Fruit fly (Drosophila melanogaster) whole organism, embryonic: ENCODE data around the gene term.

Experiments
- Awh ChIP-seq: fragments of 200-800 bp; sonication (Bioruptor generic); IDR thresholded peaks from 2 replicates; pipeline ENCODE4, ENCODE4 v1.3.6; 2022; ENCODE audit warnings: missing biosample characterization, missing genetic modification characterization
- CG10321 ChIP-seq: fragments of 200-800 bp; sonication (Bioruptor generic); IDR thresholded peaks from 2 replicates; pipeline ENCODE4 v1.3.6; 2022; ENCODE audit warnings: missing biosample characterization, missing genetic modification characterization
- CG12659 ChIP-seq: fragments of 200-800 bp; sonication (Bioruptor generic); optimal IDR thresholded peaks from 3 replicates; lab custom pipeline; 2017; ENCODE audit warnings: mild to moderate bottlenecking, missing biosample characterization, missing genetic modification reagents, missing genetic modification characterization
- CG13424 ChIP-seq: fragments of 200-800 bp; sonication (Bioruptor generic); optimal IDR thresholded peaks from 2 replicates; lab custom pipeline; 2019; ENCODE audit warnings: missing biosample characterization, mild to moderate bottlenecking, missing genetic modification characterization, moderate library complexity
- CG14441 ChIP-seq: fragments of 200-800 bp; sonication (Bioruptor generic); IDR thresholded peaks from 2 replicates; pipeline ENCODE4 v1.3.6; 2022; ENCODE audit warnings: missing biosample characterization, missing genetic modification characterization
- CG15073 ChIP-seq: fragments of 200-800 bp; sonication (Bioruptor generic); optimal IDR thresholded peaks from 2 replicates; lab custom pipeline; 2016; ENCODE audit warnings: missing biosample characterization, missing genetic modification characterization
- CG15601 ChIP-seq: fragments of 200-800 bp; sonication (Bioruptor generic); optimal IDR thresholded peaks from 3 replicates; lab custom pipeline; 2019; ENCODE audit warnings: missing biosample characterization, mild to moderate bottlenecking, missing genetic modification characterization, moderate library complexity
- CG17612 ChIP-seq: fragments of 200-800 bp; sonication (Bioruptor generic); IDR thresholded peaks from 2 replicates; pipeline ENCODE4 v1.3.6; 2022; ENCODE audit warnings: missing biosample characterization, missing genetic modification characterization
- CG17912 ChIP-seq: fragments of 200-800 bp; sonication (Bioruptor generic); optimal IDR thresholded peaks from 2 replicates; lab custom pipeline; 2018; ENCODE audit warnings: missing biosample characterization, mild to moderate bottlenecking, missing genetic modification characterization
- CG1792 ChIP-seq: fragments of 200-800 bp; sonication (Bioruptor generic); optimal IDR thresholded peaks from 2 replicates; lab custom pipeline; 2016; ENCODE audit warnings: missing biosample characterization, missing genetic modification characterization
- CG18599 ChIP-seq: fragments of 200-800 bp; sonication (Bioruptor generic); optimal IDR thresholded peaks from 3 replicates; lab custom pipeline; 2017; ENCODE audit warnings: missing biosample characterization, missing genetic modification characterization, mild to moderate bottlenecking, moderate library complexity, missing genetic modification reagents
- CG18764 ChIP-seq: fragments of 200-800 bp; sonication (Bioruptor generic); optimal IDR thresholded peaks from 3 replicates; lab custom pipeline; 2016; ENCODE audit warnings: missing biosample characterization, missing genetic modification characterization
- CG30403 ChIP-seq: fragments of 200-800 bp; sonication (Bioruptor generic); optimal IDR thresholded peaks from 3 replicates; lab custom pipeline; 2016; ENCODE audit warnings: missing biosample characterization, missing genetic modification characterization
- CG32532 ChIP-seq: fragments of 200-800 bp; sonication (Bioruptor generic); IDR thresholded peaks from 2 replicates; pipeline ENCODE4 v1.3.6; 2022; ENCODE audit warnings: missing biosample characterization, missing genetic modification characterization
- CG4328 ChIP-seq: fragments of 200-800 bp; sonication (Bioruptor generic); optimal IDR thresholded peaks from 3 replicates; lab custom pipeline; 2017; ENCODE audit warnings: missing biosample characterization, missing genetic modification reagents, missing genetic modification characterization
- CG5180 ChIP-seq: fragments of 200-800 bp; sonication (Bioruptor generic); optimal IDR thresholded peaks from 3 replicates; lab custom pipeline; 2017; ENCODE audit warnings: missing biosample characterization, missing genetic modification characterization, mild to moderate bottlenecking, moderate library complexity, missing genetic modification reagents
- CG6791 ChIP-seq: fragments of 200-800 bp; sonication (Bioruptor generic); IDR thresholded peaks from 3 replicates; pipeline ENCODE4 v1.3.6; 2022; ENCODE audit warnings: missing biosample characterization, missing genetic modification characterization; ENCODE audit not compliant: partially characterized antibody
- CG6813 ChIP-seq: fragments of 200-800 bp; sonication (Bioruptor generic); optimal IDR thresholded peaks from 2 replicates; lab custom pipeline; 2017; ENCODE audit warnings: missing biosample characterization, missing genetic modification characterization, mild to moderate bottlenecking, moderate library complexity, missing genetic modification reagents
- CG7745 ChIP-seq: fragments of 200-800 bp; sonication (Bioruptor generic); optimal IDR thresholded peaks from 2 replicates; lab custom pipeline; 2018; ENCODE audit warnings: missing biosample characterization, mild to moderate bottlenecking, missing genetic modification characterization, moderate library complexity
- CG7987 ChIP-seq: fragments of 200-800 bp; sonication (Bioruptor generic); optimal IDR thresholded peaks from 2 replicates; lab custom pipeline; 2018; ENCODE audit warnings: missing biosample characterization, mild to moderate bottlenecking, missing genetic modification characterization, moderate library complexity
- CG9817 ChIP-seq: fragments of 200-800 bp; sonication (Bioruptor generic); optimal IDR thresholded peaks from 2 replicates; lab custom pipeline; 2018; ENCODE audit warnings: missing biosample characterization, mild to moderate bottlenecking, missing genetic modification characterization, moderate library complexity
- Drgx ChIP-seq: fragments of 200-800 bp; sonication (Bioruptor generic); IDR thresholded peaks from 2 replicates; pipeline ENCODE4 v1.3.6; 2022; ENCODE audit warnings: missing biosample characterization, missing genetic modification characterization
- Fer1 ChIP-seq: fragments of 200-800 bp; sonication (Bioruptor generic); optimal IDR thresholded peaks from 2 replicates; lab custom pipeline; 2017; ENCODE audit warnings: missing biosample characterization, mild to moderate bottlenecking, missing genetic modification characterization
- H15 ChIP-seq: fragments of 200-800 bp; sonication (Bioruptor generic); IDR thresholded peaks from 3 replicates; pipeline ENCODE4 v1.3.6; 2022; ENCODE audit warnings: missing biosample characterization, missing genetic modification characterization
- Hey ChIP-seq: fragments of 200-800 bp; sonication (Bioruptor generic); optimal IDR thresholded peaks from 3 replicates; lab custom pipeline; 2018; ENCODE audit warnings: missing biosample characterization, mild to moderate bottlenecking, missing genetic modification characterization
- Mad ChIP-seq: fragments of 200-800 bp; sonication (Bioruptor generic); optimal IDR thresholded peaks from 2 replicates; lab custom pipeline; 2016; ENCODE audit warnings: missing biosample characterization, missing genetic modification characterization
- Mes4 ChIP-seq: fragments of 200-800 bp; sonication (Bioruptor generic); optimal IDR thresholded peaks from 2 replicates; lab custom pipeline; 2016; ENCODE audit warnings: missing biosample characterization, missing genetic modification characterization
- Neu2 ChIP-seq: fragments of 200-800 bp; sonication (Bioruptor generic); optimal IDR thresholded peaks from 3 replicates; lab custom pipeline; 2016; ENCODE audit warnings: missing biosample characterization, missing genetic modification characterization, borderline replicate concordance
- Nf-YA ChIP-seq: fragments of 200-800 bp; sonication (Bioruptor generic); IDR thresholded peaks from 2 replicates; pipeline ENCODE4 v1.3.6; 2022; ENCODE audit warnings: missing biosample characterization, missing genetic modification characterization
- Oli ChIP-seq: fragments of 200-800 bp; sonication (Bioruptor generic); optimal IDR thresholded peaks from 2 replicates; lab custom pipeline; 2018; ENCODE audit warnings: missing biosample characterization, mild to moderate bottlenecking, missing genetic modification characterization, moderate library complexity
- Sin3A ChIP-seq: fragments of >200 bp; optimal IDR thresholded peaks from 2 replicates; lab custom pipeline; 2018
- Six4 ChIP-seq: fragments of 200-800 bp; sonication (Bioruptor generic); optimal IDR thresholded peaks from 2 replicates; lab custom pipeline; 2016; ENCODE audit warnings: missing biosample characterization, missing genetic modification characterization
- Sry-β ChIP-seq: fragments of 200-800 bp; sonication (Bioruptor generic); optimal IDR thresholded peaks from 2 replicates; lab custom pipeline; 2018; ENCODE audit warnings: missing biosample characterization, mild to moderate bottlenecking, missing genetic modification characterization, moderate library complexity
- Taf1 ChIP-seq: fragments of 200-800 bp; sonication (Bioruptor generic); IDR thresholded peaks from 2 replicates; pipeline ENCODE4 v1.3.6; 2022; ENCODE audit warnings: missing biosample characterization, missing genetic modification characterization
- Tbp ChIP-seq: fragments of >200 bp; optimal IDR thresholded peaks from 2 replicates; lab custom pipeline; 2018; ENCODE audit warnings: missing biosample characterization, missing genetic modification characterization
- ab ChIP-seq: fragments of 200-800 bp; sonication (Bioruptor generic); optimal IDR thresholded peaks from 2 replicates; lab custom pipeline; 2016; ENCODE audit warnings: missing biosample characterization, missing genetic modification characterization
- al ChIP-seq: fragments of 200-800 bp; sonication (Bioruptor generic); IDR thresholded peaks from 2 replicates; pipeline ENCODE4 v1.3.6; 2022; ENCODE audit warnings: missing biosample characterization, missing genetic modification characterization
- da ChIP-seq: fragments of 200-800 bp; sonication (Bioruptor generic); optimal IDR thresholded peaks from 2 replicates; lab custom pipeline; 2016; ENCODE audit warnings: missing biosample characterization, missing genetic modification characterization
- dmrt99B ChIP-seq: fragments of 200-800 bp; sonication (Bioruptor generic); optimal IDR thresholded peaks from 2 replicates; lab custom pipeline; 2018; ENCODE audit warnings: missing biosample characterization, mild to moderate bottlenecking, missing genetic modification characterization, moderate library complexity
- fru ChIP-seq: fragments of >200 bp; optimal IDR thresholded peaks from 2 replicates; lab custom pipeline; 2017
- gcm2 ChIP-seq: fragments of 200-800 bp; sonication (Bioruptor generic); optimal IDR thresholded peaks from 2 replicates; lab custom pipeline; 2016; ENCODE audit warnings: missing biosample characterization, missing genetic modification characterization
- gfzf ChIP-seq: fragments of 200-800 bp; sonication (Bioruptor generic); optimal IDR thresholded peaks from 2 replicates; lab custom pipeline; 2016; ENCODE audit warnings: missing biosample characterization, mild to moderate bottlenecking, missing genetic modification characterization, moderate library complexity
- hth ChIP-seq: fragments of >200 bp; optimal IDR thresholded peaks from 2 replicates; lab custom pipeline; 2017; ENCODE audit warnings: inconsistent platforms
- phol ChIP-seq: fragments of 200-800 bp; sonication (Bioruptor generic); optimal IDR thresholded peaks from 3 replicates; lab custom pipeline; 2018; ENCODE audit warnings: missing biosample characterization, mild to moderate bottlenecking, missing genetic modification characterization, moderate library complexity
- scrt ChIP-seq: fragments of 200-800 bp; sonication (Bioruptor generic); optimal IDR thresholded peaks from 2 replicates; lab custom pipeline; 2018; ENCODE audit warnings: missing biosample characterization, mild to moderate bottlenecking, missing genetic modification characterization, moderate library complexity
- sima ChIP-seq: fragments of 200-800 bp; sonication (Bioruptor generic); optimal IDR thresholded peaks from 2 replicates; lab custom pipeline; 2016; ENCODE audit warnings: missing biosample characterization, missing genetic modification characterization
- unpg ChIP-seq: fragments of 200-800 bp; sonication (Bioruptor generic); optimal IDR thresholded peaks from 3 replicates; lab custom pipeline; 2018; ENCODE audit warnings: missing biosample characterization, mild to moderate bottlenecking, missing genetic modification characterization, moderate library complexity
- vnd ChIP-seq: fragments of 200-800 bp; sonication (Bioruptor generic); IDR thresholded peaks from 3 replicates; pipeline ENCODE4 v1.3.6; 2022; ENCODE audit warnings: missing biosample characterization, missing genetic modification characterization; ENCODE audit not compliant: partially characterized antibody
- zfh2 ChIP-seq: fragments of 200-800 bp; sonication (Bioruptor generic); optimal IDR thresholded peaks from 2 replicates; lab custom pipeline; 2016; ENCODE audit warnings: missing biosample characterization, missing genetic modification characterization

Gene term

dm6 chr3L:18640584-18641527 lies 47.3 kb upstream of the term start (continued):
- TF ChIP-seq Oli (tag; lab: Kevin White, UChicago) (peak; percentile 87), scrt (GFP tag; lab: Kevin White, UChicago) (peak; percentile 82), H15 (peak; percentile 97), CG6791 (GFP tag; lab: Robert Waterston, UW) (no peak), CG17912 (GFP tag; lab: Kevin White, UChicago) (peak; percentile 67), fru (no peak), CG7987 (GFP tag; lab: Kevin White, UChicago) (peak; percentile 65), Nf-YA (GFP tag; lab: Robert Waterston, UW) (peak; percentile 97), da (GFP tag; lab: Kevin White, UChicago) (peak; percentile 79), CG17612 (GFP tag; lab: Robert Waterston, UW) (peak; percentile 95), CG18764 (peak; percentile 78), CG15601 (tag; lab: Kevin White, UChicago) (peak; percentile 67), CG32532 (GFP tag; lab: Robert Waterston, UW) (peak; percentile 99), Taf1 (GFP tag; lab: Robert Waterston, UW) (peak; percentile 99), Six4 (GFP tag; lab: Kevin White, UChicago) (peak; percentile 84), CG13424 (tag; lab: Kevin White, UChicago) (peak; percentile 96), Mes4 (peak; percentile 88), CG4328 (GFP tag; lab: Kevin White, UChicago) (peak; percentile 88), dmrt99B (tag; lab: Kevin White, UChicago) (peak; percentile 93), CG12659 (GFP tag; lab: Kevin White, UChicago) (peak; percentile 93), Tbp (GFP tag; lab: Kevin White, UChicago) (no peak), Hey (peak; percentile 74), CG1792 (GFP tag; lab: Kevin White, UChicago) (peak; percentile 91), CG9817 (tag; lab: Kevin White, UChicago) (peak; percentile 87), al (GFP tag; lab: Robert Waterston, UW) (peak; percentile 98), unpg (GFP tag; lab: Kevin White, UChicago) (peak; percentile 93), CG7745 (tag; lab: Kevin White, UChicago) (no peak), sima (GFP tag; lab: Kevin White, UChicago) (peak; percentile 88), vnd (GFP tag; lab: Robert Waterston, UW) (no peak), Sin3A (lab: Kevin White, UChicago) (no peak), CG10321 (GFP tag; lab: Robert Waterston, UW) (peak; percentile 70), CG14441 (GFP tag; lab: Robert Waterston, UW) (peak; percentile 97), Fer1 (GFP tag; lab: Kevin White, UChicago) (peak; percentile 97), ab (GFP tag; lab: Kevin White, UChicago) (peak; percentile 94), phol (tag; lab: Kevin White, UChicago) (peak; percentile 88), CG6813 (GFP tag; lab: Kevin White, UChicago) (peak; percentile 93), CG18599 (GFP tag; lab: Kevin White, UChicago) (peak; percentile 96), gcm2 (GFP tag; lab: Kevin White, UChicago) (peak; percentile 92), Neu2 (GFP tag; lab: Kevin White, UChicago) (peak; percentile 4), Sry-β (GFP tag; lab: Kevin White, UChicago) (peak; percentile 10), CG5180 (GFP tag; lab: Kevin White, UChicago) (peak; percentile 71), Drgx (GFP tag; lab: Robert Waterston, UW) (peak; percentile 98), CG30403 (GFP tag; lab: Kevin White, UChicago) (peak; percentile 90), Mad (peak; percentile 89), hth (lab: Kevin White, UChicago) (no peak), Awh (GFP tag; lab: Robert Waterston, UW) (peak; percentile 96), gfzf (GFP tag; lab: Kevin White, UChicago) (no peak), zfh2 (GFP tag; lab: Kevin White, UChicago) (peak; percentile 87), CG15073 (GFP tag; lab: Kevin White, UChicago) (peak; percentile 97)
